Fruit fly (Drosophila melanogaster) whole organism, embryonic: ENCODE data around the gene ThrRS.

Source experiments
- CG6854 ChIP-seq: fragments of 200-800 bp; sonication (Bioruptor generic); optimal IDR thresholded peaks from 3 replicates; lab custom pipeline; 2017; ENCODE audit warnings: missing biosample characterization, mild to moderate bottlenecking, missing genetic modification characterization
- Lhr ChIP-seq: fragments of 200-800 bp; sonication (Bioruptor generic); optimal IDR thresholded peaks from 3 replicates; lab custom pipeline; 2017; ENCODE audit warnings: mild to moderate bottlenecking, missing biosample characterization, missing genetic modification reagents, missing genetic modification characterization
- Nf-YB ChIP-seq: fragments of 200-800 bp; sonication (Bioruptor generic); optimal IDR thresholded peaks from 3 replicates; lab custom pipeline; 2019; ENCODE audit warnings: missing biosample characterization, mild to moderate bottlenecking, missing genetic modification characterization, moderate library complexity
- bcd ChIP-seq: fragments of 200-800 bp; sonication (Bioruptor generic); optimal IDR thresholded peaks from 2 replicates; lab custom pipeline; 2017; ENCODE audit warnings: missing biosample characterization, mild to moderate bottlenecking, missing genetic modification characterization
- ranshi ChIP-seq: fragments of 200-800 bp; sonication (Bioruptor generic); IDR thresholded peaks from 2 replicates; pipeline ENCODE4 v1.3.6; 2022; ENCODE audit warnings: missing biosample characterization, missing genetic modification characterization

DNA sequence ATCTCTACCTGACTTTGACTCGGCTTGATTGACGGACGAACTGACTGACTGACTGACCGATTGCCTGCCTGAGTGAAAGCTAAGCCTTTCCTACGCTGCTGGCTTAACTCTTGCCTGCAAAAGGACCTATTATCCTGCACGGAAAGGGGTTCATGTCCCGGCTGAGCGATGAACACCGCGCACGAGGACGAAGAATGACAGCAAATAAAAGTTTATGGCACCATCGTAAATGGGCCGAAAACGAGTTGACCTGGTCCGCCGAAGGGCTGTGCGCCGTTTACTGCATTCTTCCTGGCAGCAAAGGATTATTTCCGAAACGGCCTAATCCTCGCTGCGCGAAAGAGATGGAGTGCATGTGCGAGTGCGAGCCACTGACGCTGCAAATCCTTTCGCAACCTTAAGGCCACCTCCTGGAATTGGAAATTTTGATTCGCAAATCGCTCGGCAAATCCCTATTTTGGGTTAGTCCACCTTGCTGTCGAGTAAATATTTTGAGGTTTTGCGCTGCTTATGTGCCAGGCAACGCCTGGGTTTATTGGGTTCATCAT is 22.4 kb upstream of the ThrRS start:
- TF ChIP-seq bcd (GFP tag; lab: Kevin White, UChicago) = no peak
- TF ChIP-seq ranshi (GFP tag; lab: Robert Waterston, UW) = no peak
- no peak for TF ChIP-seq Nf-YB (GFP tag; lab: Kevin White, UChicago)
- no peak for TF ChIP-seq CG6854
- TF ChIP-seq Lhr (GFP tag; lab: Kevin White, UChicago) = no peak
